Worm (Caenorhabditis elegans) whole organism, L4 larva: Measurements from ENCODE around the gene K10C8.4.

Source experiments
- F44E2.7 ChIP-seq: fragments of 200-800 bp; sonication (Bioruptor generic); IDR thresholded peaks from 2 replicates; pipeline ENCODE4 v2.1.2; 2022; ENCODE audit warnings: missing genetic modification characterization, missing compliant biosample characterization
- T20F7.1 ChIP-seq: fragments of 200-800 bp; sonication (Bioruptor generic); optimal IDR thresholded peaks from 2 replicates; lab custom pipeline; 2018; ENCODE audit warnings: mild to moderate bottlenecking, missing genetic modification characterization, missing compliant biosample characterization
- Y105C5A.15 ChIP-seq: fragments of 200-800 bp; sonication (Bioruptor generic); IDR thresholded peaks from 2 replicates; pipeline ENCODE4 v1.3.6; 2022; ENCODE audit warnings: missing genetic modification characterization, missing compliant biosample characterization
- Y48G9A.11 ChIP-seq: fragments of 200-800 bp; sonication (Bioruptor generic); IDR thresholded peaks from 2 replicates; pipeline ENCODE4 v1.3.6; 2022; ENCODE audit warnings: missing genetic modification reagents, missing genetic modification characterization, missing compliant biosample characterization
- aha-1 ChIP-seq: fragments of 150-350 bp; peaks from one replicate; lab custom pipeline; 2014; ENCODE audit warnings: missing biosample characterization, missing genetic modification characterization
- aly-2 ChIP-seq: sonication (generic microtip); optimal IDR thresholded peaks from 2 replicates; lab custom pipeline; 2018; ENCODE audit warnings: missing biosample characterization, missing genetic modification characterization
- ceh-20 ChIP-seq: fragments of 200-800 bp; sonication (Bioruptor generic); IDR thresholded peaks from 2 replicates; pipeline ENCODE4 v1.3.6; 2022; ENCODE audit warnings: missing genetic modification reagents, missing genetic modification characterization, missing compliant biosample characterization
- ceh-28 ChIP-seq: fragments of 150-350 bp; optimal IDR thresholded peaks from 2 replicates; lab custom pipeline; 2014; ENCODE audit warnings: missing biosample characterization, missing genetic modification reagents, missing genetic modification characterization
- ceh-82 ChIP-seq: sonication (generic microtip); optimal IDR thresholded peaks from 2 replicates; lab custom pipeline; 2017; ENCODE audit warnings: missing biosample characterization, missing genetic modification characterization
- cey-2 ChIP-seq: sonication (generic microtip); optimal IDR thresholded peaks from 3 replicates; lab custom pipeline; 2017; ENCODE audit warnings: missing genetic modification characterization, mild to moderate bottlenecking, missing compliant biosample characterization, antibody characterized with exemption, borderline replicate concordance; ENCODE audit not compliant: insufficient read depth
- daf-19 ChIP-seq: fragments of 200-800 bp; sonication (Bioruptor generic); conservative IDR thresholded peaks from 2 replicates; pipeline ENCODE4 v1.3.6; 2022; ENCODE audit warnings: missing genetic modification characterization, missing compliant biosample characterization
- dmd-9 ChIP-seq: fragments of 200-800 bp; sonication (Bioruptor generic); IDR thresholded peaks from 2 replicates; pipeline ENCODE4 v1.3.6; 2022; ENCODE audit warnings: missing genetic modification reagents, missing genetic modification characterization, missing compliant biosample characterization
- dpl-1 ChIP-seq: fragments of 150-350 bp; optimal IDR thresholded peaks from 2 replicates; lab custom pipeline; 2014; ENCODE audit warnings: missing biosample characterization, missing genetic modification reagents, missing genetic modification characterization
- duxl-1 ChIP-seq: sonication (generic microtip); optimal IDR thresholded peaks from 2 replicates; lab custom pipeline; 2016; ENCODE audit warnings: mild to moderate bottlenecking, missing genetic modification characterization, moderate library complexity, missing compliant biosample characterization; ENCODE audit not compliant: poor library complexity
- egl-43 ChIP-seq: fragments of 200-800 bp; sonication (Bioruptor generic); IDR thresholded peaks from 2 replicates; pipeline ENCODE4 v1.3.6; 2022; ENCODE audit warnings: missing genetic modification reagents, missing genetic modification characterization, missing compliant biosample characterization
- hif-1 ChIP-seq, 2 experiments: sonication (generic microtip); optimal IDR thresholded peaks; 2 replicates each; lab custom pipeline; 2016 to 2017; ENCODE audit warnings: missing compliant biosample characterization in 2 of 2, missing genetic modification characterization in 2 of 2, missing genetic modification reagents in 2 of 2, missing genotype in 2 of 2, mild to moderate bottlenecking in 1 of 2
- hlh-30 ChIP-seq: sonication (generic microtip); optimal IDR thresholded peaks from 2 replicates; lab custom pipeline; 2017; ENCODE audit warnings: antibody characterized with exemption, mild to moderate bottlenecking, missing genetic modification characterization, missing compliant biosample characterization; ENCODE audit not compliant: insufficient read depth
- jun-1 ChIP-seq: fragments of 150-350 bp; optimal IDR thresholded peaks from 2 replicates; lab custom pipeline; 2014; ENCODE audit warnings: missing biosample characterization, missing genetic modification reagents, missing genetic modification characterization
- lim-7 ChIP-seq: fragments of 200-800 bp; sonication (Bioruptor generic); IDR thresholded peaks from 2 replicates; pipeline ENCODE4 v1.3.6; 2022; ENCODE audit warnings: missing genetic modification characterization, missing compliant biosample characterization
- lin-1 ChIP-seq: fragments of 200-800 bp; sonication (Bioruptor generic); IDR thresholded peaks from 2 replicates; pipeline ENCODE4 v1.3.6; 2022; ENCODE audit warnings: missing genetic modification reagents, missing genetic modification characterization, missing compliant biosample characterization
- lin-38 ChIP-seq: fragments of 200-800 bp; sonication (Bioruptor generic); IDR thresholded peaks from 2 replicates; pipeline ENCODE4 v1.3.6; 2022; ENCODE audit warnings: missing genetic modification reagents, missing genetic modification characterization, missing compliant biosample characterization
- lir-3 ChIP-seq: sonication (generic microtip); optimal IDR thresholded peaks from 2 replicates; lab custom pipeline; 2016; ENCODE audit warnings: mild to moderate bottlenecking, missing genetic modification characterization, missing compliant biosample characterization
- madf-5 ChIP-seq, 2 experiments: fragments of 200-800 bp; sonication (Bioruptor generic); IDR thresholded peaks; 2 replicates each; pipeline ENCODE4 v1.3.6; 2022; ENCODE audit warnings: missing compliant biosample characterization in 2 of 2, missing genetic modification characterization in 2 of 2
- mdt-29 ChIP-seq: fragments of 200-800 bp; sonication (Bioruptor generic); IDR thresholded peaks from 2 replicates; pipeline ENCODE4 v1.3.6; 2022; ENCODE audit warnings: missing genetic modification reagents, missing genetic modification characterization, missing compliant biosample characterization
- mes-2 ChIP-seq: sonication (generic microtip); optimal IDR thresholded peaks from 2 replicates; lab custom pipeline; 2016; ENCODE audit warnings: missing genotype, mild to moderate bottlenecking, missing genetic modification characterization, missing compliant biosample characterization; ENCODE audit not compliant: poor library complexity, severe bottlenecking
- mxl-2 ChIP-seq: fragments of 200-800 bp; sonication (Bioruptor generic); conservative IDR thresholded peaks from 2 replicates; pipeline ENCODE4 v1.3.6; 2022; ENCODE audit warnings: missing genetic modification reagents, missing genetic modification characterization, missing compliant biosample characterization
- nhr-42 ChIP-seq: fragments of 200-800 bp; sonication (Bioruptor generic); IDR thresholded peaks from 2 replicates; pipeline ENCODE4 v1.3.6; 2022; ENCODE audit warnings: missing genetic modification characterization, missing compliant biosample characterization
- php-3 ChIP-seq: fragments of 200-800 bp; sonication (Bioruptor generic); IDR thresholded peaks from 2 replicates; pipeline ENCODE4 v1.3.6; 2022; ENCODE audit warnings: missing genetic modification reagents, missing genetic modification characterization, missing compliant biosample characterization
- snpc-4 ChIP-seq: fragments of 150-350 bp; optimal IDR thresholded peaks from 2 replicates; lab custom pipeline; 2014; ENCODE audit warnings: missing biosample characterization, missing genetic modification characterization
- spr-1 ChIP-seq: sonication (generic microtip); optimal IDR thresholded peaks from 2 replicates; lab custom pipeline; 2016; ENCODE audit warnings: mild to moderate bottlenecking, missing genetic modification characterization, missing compliant biosample characterization
- spr-3 ChIP-seq: fragments of 200-800 bp; sonication (Bioruptor generic); optimal IDR thresholded peaks from 2 replicates; lab custom pipeline; 2018; ENCODE audit warnings: mild to moderate bottlenecking, missing genetic modification characterization, missing compliant biosample characterization

The K10C8.4 gene

ce11 chrV:12711999-12712398 is 15.9 kb downstream of the K10C8.4 start, which contains the start of gene R11D1.3:
Gene R11D1.3 (minus strand): TSS chrV:12712099.
- TF ChIP-seq mxl-2 (GFP tag; lab: Robert Waterston, UW) (no peak), duxl-1 (tag; lab: Kevin White, UChicago) (no peak), snpc-4 (tag; lab: Kevin White, UChicago) (no peak), jun-1 (tag; lab: Kevin White, UChicago) (no peak), egl-43 (GFP tag; lab: Robert Waterston, UW) (no peak), F44E2.7 (GFP tag; lab: Robert Waterston, UW) (no peak)
- TF ChIP-seq, all 104 proteins: peak for 0

- no peak for TF ChIP-seq cey-2
- TF ChIP-seq aly-2 (tag; lab: Kevin White, UChicago), result no peak
Observed at ce11 chrV:12714120-12714519, 18.1 kb downstream of the K10C8.4 start, which contains the start of gene R11D1.4. Gene R11D1.4 (minus strand): TSS chrV:12714220.

ce11 chrV:12716447-12716846 is 20.4 kb downstream of the K10C8.4 start, which contains the start of gene str-178:
Gene str-178 (minus strand): TSS chrV:12716547.
- TF ChIP-seq mes-2 (tag; lab: Kevin White, UChicago) (no peak), lir-3 (tag; lab: Kevin White, UChicago) (no peak), ceh-82 (tag; lab: Kevin White, UChicago) (no peak), ceh-28 (tag; lab: Kevin White, UChicago) (no peak), hif-1 (tag; optimal IDR thresholded peaks at IDR 0.05; lab: Kevin White, UChicago) (no peak), madf-5 (GFP tag; IDR thresholded peaks at IDR 0.05; lab: Robert Waterston, UW) (no peak)

- TF ChIP-seq dmd-9 (GFP tag; lab: Robert Waterston, UW), result no peak
- TF ChIP-seq lir-3 (tag; lab: Kevin White, UChicago), result no peak
- no peak for TF ChIP-seq Y105C5A.15 (GFP tag; lab: Robert Waterston, UW)
- no peak for TF ChIP-seq spr-1 (tag; lab: Kevin White, UChicago)
- peak; percentile 56 for TF ChIP-seq aha-1 (tag; lab: Kevin White, UChicago)
Observed at ce11 chrV:12718622-12719021, 22.6 kb downstream of the K10C8.4 start, which contains the start of gene str-181. Gene str-181 (minus strand): TSS chrV:12718722.

- no peak for TF ChIP-seq lim-7 (GFP tag; lab: Robert Waterston, UW)
Observed at ce11 chrV:12719713-12720112, 23.6 kb downstream of the K10C8.4 start, which contains the start of gene R11D1.7. Gene R11D1.7 (plus strand): TSS chrV:12720013.

ce11 chrV:12725893-12726292 is 29.8 kb downstream of the K10C8.4 start, which contains the start of gene R11D1.12:
Gene R11D1.12 (minus strand): TSS chrV:12725993.
- TF ChIP-seq nhr-42, result no peak
- no peak for TF ChIP-seq hlh-30
- no peak for TF ChIP-seq mdt-29 (GFP tag; lab: Robert Waterston, UW)
- no peak for TF ChIP-seq php-3
- no peak for TF ChIP-seq ceh-20 (GFP tag; lab: Robert Waterston, UW)
- no peak for TF ChIP-seq dpl-1 (GFP tag; lab: Kevin White, UChicago)
- no peak for TF ChIP-seq lin-1

ce11 chrV:12727104-12727637 is 31.1 kb downstream of the K10C8.4 start, which contains the start of gene R11D1.13:
Gene R11D1.13 (plus strand): TSS chrV:12727154.
- TF ChIP-seq T20F7.1 (GFP tag; lab: Kevin White, UChicago), result no peak
- TF ChIP-seq Y48G9A.11 (GFP tag; lab: Robert Waterston, UW), result peak; percentile 31; the same call in 1 of the 2 replicates
- TF ChIP-seq lin-38 (GFP tag; lab: Robert Waterston, UW), result peak; percentile 36; the same call in 1 of the 2 replicates
- TF ChIP-seq daf-19 (GFP tag; lab: Robert Waterston, UW), result 0 out of 2 replicates have a peak, but pooled peaks have one; percentile 46
- TF ChIP-seq spr-3 (GFP tag; lab: Kevin White, UChicago), result no peak
